Fruit fly (Drosophila melanogaster): ENCODE results near the gene CG4328.
A peak's percentile ranks its signal among the peaks of the same experiment; 100 is the strongest.

The CG4328 gene

DNA sequence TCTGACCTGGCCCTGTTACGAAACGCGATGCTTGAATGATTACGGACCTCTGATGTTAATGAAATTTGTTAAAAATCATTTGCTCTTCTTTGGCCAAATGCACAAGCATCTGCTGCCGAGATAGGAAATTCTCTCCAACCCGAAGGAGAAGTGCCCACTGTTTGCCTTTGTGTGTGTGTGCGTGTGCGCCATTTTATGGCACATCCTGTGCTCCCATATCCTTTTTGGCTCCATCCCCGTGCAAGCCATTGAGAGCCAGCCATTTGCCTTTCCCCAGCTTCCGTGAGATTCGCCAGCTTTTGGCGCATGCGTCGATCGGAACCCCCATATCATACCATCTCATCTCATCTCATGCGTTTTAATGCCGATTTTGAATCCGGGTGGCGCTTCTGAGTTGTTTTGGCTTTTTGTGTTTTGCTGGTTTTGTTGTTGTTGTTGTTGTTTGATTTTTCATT, at the start of gene CG4328:
Gene CG4328, minus strand, starts transcription at position 51 of the 455 bp plus-strand sequence.
- TF ChIP-seq CG17801 (GFP tag; optimal IDR thresholded peaks at IDR 0.05; ENCODE audit: partially characterized antibody): no peak

DNA sequence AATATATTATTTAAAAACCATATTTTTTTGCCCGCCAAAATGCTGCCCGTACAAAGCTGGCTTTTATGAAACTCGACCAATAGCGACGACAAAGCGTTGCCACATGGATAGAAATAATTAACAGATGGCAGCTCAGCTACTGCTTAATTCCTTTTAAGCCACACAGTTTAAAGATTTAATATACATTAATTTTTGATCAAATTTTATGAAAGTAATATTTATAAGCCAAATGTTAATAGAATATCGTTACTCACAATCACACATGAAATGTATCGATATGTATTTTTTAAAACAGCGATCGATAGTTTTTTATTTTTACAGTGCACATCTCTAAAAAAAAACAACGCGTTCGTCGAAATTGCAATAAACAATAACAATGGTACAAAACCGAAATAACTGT, 40.4 kb upstream of the CG4328 start, which contains the start of gene CG10418:
Gene CG10418, plus strand, starts transcription at position 338 of the 400 bp plus-strand sequence.
- TF ChIP-seq CG17801 (GFP tag; optimal IDR thresholded peaks at IDR 0.05; ENCODE audit: partially characterized antibody): peak; percentile 9

DNA sequence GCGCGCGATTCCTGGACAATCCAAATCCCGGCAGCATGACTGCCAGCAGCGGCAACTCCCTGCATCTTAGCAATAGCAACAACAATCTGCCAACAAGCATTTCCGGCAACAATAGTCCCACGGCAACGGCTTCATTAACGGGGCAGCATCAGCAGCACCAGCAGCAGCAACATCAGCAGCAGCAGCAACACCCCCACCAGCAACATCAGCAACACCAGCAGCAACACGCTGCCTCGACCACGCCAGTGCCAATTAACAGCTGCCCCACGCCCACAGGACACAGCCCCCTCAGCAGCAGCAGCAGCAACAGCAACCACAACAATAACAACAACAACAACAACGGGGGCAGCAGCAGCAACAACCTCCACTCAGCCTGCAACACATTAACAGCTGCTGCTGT, 33.6 kb upstream of the CG4328 start:
- TF ChIP-seq CG17801 (GFP tag; optimal IDR thresholded peaks at IDR 0.05; ENCODE audit: partially characterized antibody): no peak

DNA sequence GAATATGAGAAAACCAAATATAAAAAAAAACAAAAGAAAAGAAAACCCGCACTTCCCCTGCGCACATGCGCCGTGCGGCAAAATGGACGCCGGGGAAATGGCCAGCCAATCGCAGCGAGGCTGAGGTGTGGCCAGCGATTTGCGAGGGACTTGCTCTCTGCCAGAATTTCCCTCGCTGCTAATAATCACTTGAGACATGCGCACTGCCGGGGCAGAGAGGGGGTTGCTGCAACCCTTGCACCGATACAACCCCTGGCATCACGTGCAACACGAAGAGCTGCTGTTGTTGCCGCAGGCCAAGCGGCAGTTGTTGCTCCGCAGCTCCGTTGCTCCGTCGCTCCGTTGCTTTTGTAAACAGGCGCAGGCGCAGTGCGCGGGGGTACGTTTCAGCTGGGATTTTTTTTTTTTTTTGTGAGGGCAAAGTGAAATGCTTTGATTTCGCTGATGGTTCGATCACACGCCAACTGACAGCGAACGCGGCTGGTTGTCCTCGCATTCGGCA, 32.9 kb upstream of the CG4328 start, which contains the start of gene Lmx1a:
Gene Lmx1a, plus strand, starts transcription at position 452 of the 502 bp plus-strand sequence.
- TF ChIP-seq CG17801 (GFP tag; optimal IDR thresholded peaks at IDR 0.05; ENCODE audit: partially characterized antibody): no peak

DNA sequence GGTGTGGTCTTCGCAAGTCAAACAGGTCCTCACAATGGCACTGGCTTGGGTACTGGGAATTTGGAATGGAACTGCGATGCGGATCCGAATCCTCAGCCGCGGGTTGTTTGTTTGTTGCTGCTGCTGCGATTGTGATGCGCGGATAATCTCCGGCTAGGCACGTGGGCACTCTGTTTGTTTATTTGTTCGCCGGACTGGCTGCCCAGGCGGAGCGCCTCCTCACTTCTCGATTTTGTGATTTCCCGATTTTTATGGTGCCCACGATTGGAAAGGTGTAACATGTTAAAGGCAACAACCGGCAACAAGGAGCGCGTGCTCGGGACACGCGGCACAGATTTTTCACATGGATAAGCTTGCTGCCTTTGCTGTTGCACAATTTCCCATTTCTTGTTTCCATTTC, 23.9 kb upstream of the CG4328 start:
- TF ChIP-seq CG17801 (GFP tag; optimal IDR thresholded peaks at IDR 0.05; ENCODE audit: partially characterized antibody): no peak

DNA sequence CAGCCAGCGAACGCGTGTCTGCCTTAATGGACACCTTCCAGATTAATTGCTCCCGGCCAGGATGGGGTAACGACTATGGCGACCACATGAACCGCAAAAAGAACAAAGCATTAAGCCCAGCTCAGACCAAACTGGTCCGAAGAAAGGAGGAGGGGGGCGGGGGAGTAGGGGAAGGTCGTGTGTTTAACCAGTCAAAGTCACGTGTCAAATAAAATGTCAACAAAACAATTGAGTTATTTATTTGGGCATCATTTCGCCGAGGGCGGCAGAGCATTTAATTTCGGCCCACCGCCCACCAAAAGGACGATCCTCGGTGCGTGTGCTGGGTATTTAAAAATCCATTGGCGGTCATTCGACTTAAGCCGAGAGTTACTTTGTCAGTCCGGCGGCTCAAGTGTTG, 17.4 kb upstream of the CG4328 start:
- no peak for TF ChIP-seq CG17801 (GFP tag; optimal IDR thresholded peaks at IDR 0.05; ENCODE audit: partially characterized antibody)

DNA sequence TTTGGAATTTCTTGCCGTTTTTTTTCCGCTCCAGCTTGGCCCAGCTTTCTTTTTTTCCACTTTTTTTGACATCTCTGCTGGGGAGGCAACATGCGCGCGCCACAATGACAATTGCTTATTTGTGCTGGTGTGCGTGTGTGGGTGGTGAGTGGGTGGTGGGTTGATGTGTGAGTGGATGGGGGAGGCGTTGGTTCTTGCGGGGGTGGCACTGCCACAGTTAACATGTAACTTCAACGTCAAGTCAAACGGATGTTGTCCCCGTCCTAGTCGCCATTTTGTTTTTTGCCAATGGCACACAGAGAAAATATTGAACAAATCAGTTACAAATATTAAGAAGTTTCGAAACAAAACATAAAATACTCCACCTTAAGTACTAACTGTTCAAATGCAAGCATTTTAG, 14.6 kb upstream of the CG4328 start, which contains the start of gene CG44355:
Gene CG44355, plus strand, starts transcription at position 301 of the 400 bp plus-strand sequence.
- TF ChIP-seq CG17801 (GFP tag; optimal IDR thresholded peaks at IDR 0.05; ENCODE audit: partially characterized antibody): no peak

DNA sequence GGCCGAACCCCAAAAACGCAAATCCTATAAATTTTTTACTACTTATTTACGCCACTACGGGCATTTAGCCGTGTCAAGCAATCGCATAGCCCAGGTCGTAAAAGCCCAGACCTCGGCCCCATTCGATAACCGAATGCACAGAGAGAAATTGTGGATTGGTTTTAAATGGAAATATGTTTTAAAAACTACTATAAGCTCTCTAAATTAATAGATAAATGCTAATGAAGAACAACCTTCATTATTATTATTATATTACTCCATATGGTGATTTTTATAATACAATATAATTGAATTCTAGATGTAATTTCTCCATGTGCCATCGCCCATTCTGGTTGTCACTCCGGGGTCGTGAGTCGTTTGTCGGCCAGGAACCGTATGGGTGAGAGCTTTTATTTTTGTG, 10.0 kb upstream of the CG4328 start:
- TF ChIP-seq CG17801 (GFP tag; optimal IDR thresholded peaks at IDR 0.05; ENCODE audit: partially characterized antibody): no peak

DNA sequence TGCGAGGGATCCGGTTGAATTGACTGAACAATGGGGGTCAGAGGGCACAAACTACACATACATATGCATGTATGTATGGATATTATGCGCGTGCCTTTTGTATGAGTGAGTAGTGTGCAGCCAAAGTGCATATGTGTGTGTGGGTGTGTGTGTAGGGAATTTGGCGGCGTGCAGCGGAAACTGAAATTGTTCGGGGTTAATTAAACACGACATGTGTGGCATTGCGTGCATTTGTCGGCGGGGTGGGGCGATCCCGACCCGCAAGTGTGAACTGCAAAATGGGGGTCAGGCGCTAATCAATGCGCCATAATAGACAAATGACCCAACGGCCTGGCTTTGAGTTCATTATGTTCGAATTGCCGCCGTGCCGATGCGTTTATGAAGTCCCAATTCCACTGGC, 2.2 kb upstream of the CG4328 start:
- TF ChIP-seq CG17801 (GFP tag; optimal IDR thresholded peaks at IDR 0.05; ENCODE audit: partially characterized antibody): no peak

DNA sequence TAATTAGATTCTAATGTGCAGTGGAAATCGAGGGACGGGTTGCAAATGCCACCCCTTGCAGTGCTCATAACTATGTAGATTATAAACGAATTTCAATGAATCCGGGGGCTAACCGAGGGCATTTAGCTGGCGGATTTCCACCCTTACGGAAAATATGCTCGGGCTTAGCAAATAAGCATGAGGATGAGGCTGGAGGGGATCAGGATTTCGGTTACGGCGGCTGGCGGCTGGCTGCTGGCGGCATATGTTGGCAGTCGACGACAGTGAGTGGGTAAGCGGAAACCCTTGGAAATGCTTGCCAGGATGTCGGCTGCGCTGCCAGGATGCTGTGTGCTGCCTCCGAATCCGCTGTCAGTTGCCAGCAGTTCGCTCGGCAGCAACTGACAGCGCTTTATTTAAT, 1.3 kb downstream of the CG4328 start:
- no peak for TF ChIP-seq CG17801 (GFP tag; optimal IDR thresholded peaks at IDR 0.05; ENCODE audit: partially characterized antibody)

DNA sequence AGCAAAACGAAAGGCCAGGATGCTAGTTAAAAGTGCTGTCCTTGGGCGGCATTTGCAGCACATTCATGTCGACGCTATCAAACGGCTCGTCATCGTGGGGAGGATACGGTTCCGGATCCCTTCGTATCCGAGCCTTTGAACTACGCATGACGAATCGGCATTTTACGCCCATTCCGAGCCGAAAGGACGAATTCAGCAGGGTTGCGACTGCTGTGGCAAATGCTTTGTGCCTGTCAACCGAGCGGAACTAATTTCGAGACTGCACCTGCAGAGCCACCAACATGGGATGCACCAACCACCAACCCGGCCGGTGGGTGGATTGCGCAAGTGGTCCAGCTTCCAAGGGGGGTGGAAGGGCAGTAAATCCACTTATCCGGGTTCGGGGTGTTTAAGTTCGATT, 5.4 kb downstream of the CG4328 start:
- TF ChIP-seq CG17801 (GFP tag; optimal IDR thresholded peaks at IDR 0.05; ENCODE audit: partially characterized antibody): no peak

DNA sequence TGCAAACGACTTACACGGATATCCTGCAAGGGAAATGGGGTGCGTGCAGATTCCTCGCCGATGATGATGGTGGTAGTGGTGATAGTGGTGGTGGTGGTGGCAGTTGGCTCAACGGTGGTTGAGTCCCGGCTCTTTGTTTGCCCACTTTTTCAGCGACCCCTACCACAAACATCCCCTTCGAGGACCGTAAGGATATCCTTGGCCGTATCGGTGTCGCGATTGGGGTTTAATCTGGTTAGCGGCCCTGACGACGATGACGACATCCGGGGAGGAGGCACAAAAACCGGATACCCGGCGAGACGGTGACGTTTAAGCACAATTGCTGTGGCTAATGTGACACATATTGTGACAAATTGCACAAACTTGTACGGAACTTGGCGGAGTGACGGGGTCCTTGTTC, 6.3 kb downstream of the CG4328 start:
- no peak for TF ChIP-seq CG17801 (GFP tag; optimal IDR thresholded peaks at IDR 0.05; ENCODE audit: partially characterized antibody)

DNA sequence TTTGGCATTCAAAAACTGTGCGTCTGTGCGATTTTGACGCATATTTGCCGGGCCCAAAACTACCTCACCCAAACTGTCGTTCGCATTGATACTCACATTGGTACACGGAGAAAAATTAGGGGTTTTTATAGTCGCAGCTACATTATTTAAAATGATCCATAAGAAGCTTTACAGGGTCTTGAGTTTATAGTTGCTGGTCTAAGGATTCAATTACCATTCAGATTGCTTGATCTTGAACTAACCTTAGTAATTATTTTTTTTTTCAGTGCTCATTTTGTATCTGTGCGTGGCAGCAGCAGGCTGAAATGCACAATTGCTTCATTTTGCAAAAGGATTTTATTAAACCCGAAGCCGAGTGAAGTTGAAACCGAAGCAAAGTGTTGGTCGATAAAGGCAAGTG, 8.6 kb downstream of the CG4328 start:
- TF ChIP-seq CG17801 (GFP tag; optimal IDR thresholded peaks at IDR 0.05; ENCODE audit: partially characterized antibody): no peak

DNA sequence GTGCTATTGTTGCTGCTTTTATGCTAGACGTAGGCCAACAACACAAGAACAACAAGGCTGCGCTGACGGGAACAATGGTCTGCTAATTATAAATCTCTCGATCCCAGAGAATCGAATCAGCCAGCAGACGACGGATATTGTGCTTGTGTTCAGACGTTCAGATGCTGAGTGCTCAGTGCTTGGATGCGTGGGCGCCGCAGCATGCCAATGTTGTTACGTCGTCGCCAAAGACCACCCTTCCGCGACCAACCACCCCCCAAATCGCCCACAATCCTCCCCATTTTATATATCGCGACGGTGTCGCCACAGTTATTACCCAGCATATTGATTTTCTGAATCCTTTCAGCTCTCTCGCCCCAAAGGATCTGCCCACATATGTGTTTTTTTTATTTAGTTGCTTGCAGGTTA, 18.0 kb downstream of the CG4328 start:
- no peak for TF ChIP-seq CG17801 (GFP tag; optimal IDR thresholded peaks at IDR 0.05; ENCODE audit: partially characterized antibody)

DNA sequence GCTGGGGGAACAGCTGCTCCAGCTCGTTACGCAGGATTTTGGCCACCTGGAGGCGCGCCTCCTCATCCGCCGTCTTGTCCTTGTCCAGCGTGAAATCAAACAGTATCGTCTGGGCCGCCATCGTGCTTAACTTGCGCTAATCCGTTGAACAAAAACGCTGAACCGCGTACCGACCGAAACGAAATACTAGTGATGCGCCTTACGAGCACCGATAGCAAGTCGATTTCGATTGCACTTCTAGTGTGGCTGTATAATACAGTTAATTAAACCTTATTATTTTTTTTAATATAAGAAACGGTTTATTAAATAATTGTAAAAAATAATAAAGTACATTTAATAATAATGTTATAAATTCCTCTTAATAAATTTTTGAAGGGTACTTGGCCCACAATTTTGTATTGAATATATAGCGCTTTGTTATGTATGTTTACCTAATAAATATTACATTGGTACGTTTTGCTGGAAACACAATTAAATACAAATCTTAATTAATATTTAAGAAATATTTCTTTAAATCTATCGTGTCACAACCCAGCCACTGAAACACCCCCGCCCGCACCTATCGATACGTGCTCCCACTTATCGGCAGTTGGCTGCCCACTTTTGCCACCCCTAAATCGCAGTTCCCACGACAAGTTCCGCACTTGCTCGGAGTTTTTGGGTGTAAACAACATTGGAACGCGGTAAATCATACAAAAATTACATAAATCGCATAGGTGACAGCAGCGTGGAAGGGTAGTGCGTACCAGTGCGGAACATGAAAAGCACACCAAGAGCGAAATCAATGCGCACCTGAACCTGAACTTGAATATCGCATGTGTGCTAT, 18.7 kb downstream of the CG4328 start, which contains the start of the genes Sms and INPP5E:
Gene Sms, minus strand, starts transcription at position 198 of the 826 bp plus-strand sequence.
Gene INPP5E, plus strand, starts transcription at position 602 of the 826 bp plus-strand sequence.
- peak; percentile 8 for TF ChIP-seq CG17801 (GFP tag; optimal IDR thresholded peaks at IDR 0.05; ENCODE audit: partially characterized antibody)

DNA sequence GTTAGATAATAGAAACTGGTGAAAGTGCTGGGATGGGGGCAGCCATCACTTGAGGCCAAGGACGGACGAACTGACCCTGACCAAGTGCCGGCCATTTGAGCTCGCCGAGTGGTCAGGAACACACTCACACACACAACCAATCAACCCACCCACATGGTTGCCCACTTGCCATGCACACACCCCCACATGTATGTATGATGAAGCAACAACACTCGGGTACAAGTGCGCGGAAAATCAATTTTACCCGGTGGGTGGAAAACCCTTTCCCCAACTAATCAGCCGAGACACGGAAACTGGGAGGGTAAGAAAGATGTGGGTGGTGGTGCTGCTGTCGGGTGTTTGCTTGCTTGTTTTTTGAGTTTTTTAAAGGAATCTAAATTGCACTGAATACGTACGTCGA, 19.4 kb downstream of the CG4328 start:
- no peak for TF ChIP-seq CG17801 (GFP tag; optimal IDR thresholded peaks at IDR 0.05; ENCODE audit: partially characterized antibody)
